Fruit fly (Drosophila melanogaster) whole organism, embryonic: ENCODE data around the gene Cyp311a1.
A peak's percentile ranks its signal among the peaks of the same experiment; 100 is the strongest.

Experiments used
- ATbp ChIP-seq: fragments of 200-800 bp; sonication (Bioruptor generic); optimal IDR thresholded peaks from 2 replicates; lab custom pipeline; 2017; ENCODE audit warnings: missing biosample characterization, mild to moderate bottlenecking, missing genetic modification characterization, missing genetic modification reagents
- Ada2b ChIP-seq: fragments of 200-800 bp; sonication (Bioruptor generic); IDR thresholded peaks from 2 replicates; pipeline ENCODE4 v1.3.6; 2022; ENCODE audit warnings: missing biosample characterization, missing genetic modification characterization
- CG10267 ChIP-seq: fragments of 200-800 bp; sonication (Bioruptor generic); optimal IDR thresholded peaks from 2 replicates; lab custom pipeline; 2018; ENCODE audit warnings: missing biosample characterization, mild to moderate bottlenecking, missing genetic modification characterization, moderate library complexity
- CG12071 ChIP-seq: fragments of 200-800 bp; sonication (Bioruptor generic); optimal IDR thresholded peaks from 3 replicates; lab custom pipeline; 2018; ENCODE audit warnings: missing biosample characterization, mild to moderate bottlenecking, missing genetic modification characterization
- CG12155 ChIP-seq: fragments of 200-800 bp; sonication (Bioruptor generic); optimal IDR thresholded peaks from 3 replicates; lab custom pipeline; 2016; ENCODE audit warnings: missing biosample characterization, missing genetic modification characterization
- CG12219 ChIP-seq: fragments of 200-800 bp; sonication (Bioruptor generic); optimal IDR thresholded peaks from 3 replicates; lab custom pipeline; 2018; ENCODE audit warnings: missing biosample characterization, mild to moderate bottlenecking, missing genetic modification characterization
- CG16863 ChIP-seq: fragments of 200-800 bp; sonication (Bioruptor generic); optimal IDR thresholded peaks from 3 replicates; lab custom pipeline; 2016; ENCODE audit warnings: missing biosample characterization, missing genetic modification characterization
- CG17328 ChIP-seq: fragments of 200-800 bp; sonication (Bioruptor generic); IDR thresholded peaks from 2 replicates; pipeline ENCODE4 v1.3.6; 2022; ENCODE audit warnings: missing biosample characterization, missing genetic modification characterization
- CG17829 ChIP-seq: fragments of 200-800 bp; optimal IDR thresholded peaks from 2 replicates; lab custom pipeline; 2019; ENCODE audit warnings: missing biosample characterization, mild to moderate bottlenecking, missing genetic modification characterization, moderate library complexity
- CG18599 ChIP-seq: fragments of 200-800 bp; sonication (Bioruptor generic); optimal IDR thresholded peaks from 3 replicates; lab custom pipeline; 2017; ENCODE audit warnings: missing biosample characterization, missing genetic modification characterization, mild to moderate bottlenecking, moderate library complexity, missing genetic modification reagents
- CG2875 ChIP-seq: fragments of 200-800 bp; sonication (Bioruptor generic); optimal IDR thresholded peaks from 2 replicates; lab custom pipeline; 2017; ENCODE audit warnings: missing biosample characterization, mild to moderate bottlenecking, missing genetic modification characterization, missing genetic modification reagents
- CG31441 ChIP-seq: fragments of 200-800 bp; sonication (Bioruptor generic); IDR thresholded peaks from 2 replicates; pipeline ENCODE4 v1.3.6; 2022; ENCODE audit warnings: missing biosample characterization, missing genetic modification characterization
- CG32532 ChIP-seq: fragments of 200-800 bp; sonication (Bioruptor generic); IDR thresholded peaks from 2 replicates; pipeline ENCODE4 v1.3.6; 2022; ENCODE audit warnings: missing biosample characterization, missing genetic modification characterization
- CG3726 ChIP-seq: fragments of 200-800 bp; sonication (Bioruptor generic); IDR thresholded peaks from 3 replicates; pipeline ENCODE4, ENCODE4 v1.3.6; 2022; ENCODE audit warnings: missing biosample characterization, missing genetic modification characterization
- CG4424 ChIP-seq: fragments of 200-800 bp; sonication (Bioruptor generic); optimal IDR thresholded peaks from 3 replicates; lab custom pipeline; 2016; ENCODE audit warnings: missing biosample characterization, missing genetic modification characterization
- CG4707 ChIP-seq: fragments of 200-800 bp; sonication (Bioruptor generic); optimal IDR thresholded peaks from 2 replicates; lab custom pipeline; 2018; ENCODE audit warnings: missing biosample characterization, mild to moderate bottlenecking, missing genetic modification characterization, moderate library complexity
- CG6791 ChIP-seq: fragments of 200-800 bp; sonication (Bioruptor generic); IDR thresholded peaks from 3 replicates; pipeline ENCODE4 v1.3.6; 2022; ENCODE audit warnings: missing biosample characterization, missing genetic modification characterization; ENCODE audit not compliant: partially characterized antibody
- CG8089 ChIP-seq: fragments of 200-800 bp; sonication (Bioruptor generic); optimal IDR thresholded peaks from 3 replicates; lab custom pipeline; 2016; ENCODE audit warnings: missing biosample characterization, missing genetic modification characterization
- CG8290 ChIP-seq, 3 experiments: fragments of 200-800 bp; sonication (Bioruptor generic); optimal IDR thresholded peaks; 2 replicates each; lab custom pipeline; 2016 to 2019; ENCODE audit warnings: missing biosample characterization in 3 of 3, missing genetic modification characterization in 3 of 3, mild to moderate bottlenecking in 2 of 3, moderate library complexity in 1 of 3
- CG8944 ChIP-seq: fragments of 200-800 bp; sonication (Bioruptor generic); optimal IDR thresholded peaks from 3 replicates; lab custom pipeline; 2016; ENCODE audit warnings: missing biosample characterization, missing genetic modification characterization
- D ChIP-seq, 2 experiments: fragments of 200-800 bp in 1 of 2; fragments of >200 bp in 1 of 2; sonication (Bioruptor generic) in 1 of 2; optimal IDR thresholded peaks; 2 replicates in 1 of 2; 3 replicates in 1 of 2; lab custom pipeline; 2017; ENCODE audit warnings: mild to moderate bottlenecking in 1 of 2, missing biosample characterization in 1 of 2, missing genetic modification characterization in 1 of 2, missing genetic modification reagents in 1 of 2
- Deaf1 ChIP-seq: fragments of 200-800 bp; optimal IDR thresholded peaks from 3 replicates; lab custom pipeline; 2019; ENCODE audit warnings: missing biosample characterization, mild to moderate bottlenecking, missing genetic modification characterization, moderate library complexity
- Dek ChIP-seq: fragments of 200-800 bp; sonication (Bioruptor generic); optimal IDR thresholded peaks from 3 replicates; lab custom pipeline; 2019; ENCODE audit warnings: missing biosample characterization, mild to moderate bottlenecking, missing genetic modification characterization, moderate library complexity
- Fer1 ChIP-seq: fragments of 200-800 bp; sonication (Bioruptor generic); optimal IDR thresholded peaks from 2 replicates; lab custom pipeline; 2017; ENCODE audit warnings: missing biosample characterization, mild to moderate bottlenecking, missing genetic modification characterization
- HLH3B ChIP-seq: fragments of 200-800 bp; sonication (Bioruptor generic); IDR thresholded peaks from 2 replicates; pipeline ENCODE4 v1.3.6; 2022; ENCODE audit warnings: missing biosample characterization, missing genetic modification characterization
- HmgZ ChIP-seq: fragments of 200-800 bp; sonication (Bioruptor generic); optimal IDR thresholded peaks from 2 replicates; lab custom pipeline; 2018; ENCODE audit warnings: missing biosample characterization, mild to moderate bottlenecking, missing genetic modification characterization
- Jarid2 ChIP-seq: fragments of 200-800 bp; sonication (Bioruptor generic); optimal IDR thresholded peaks from 3 replicates; lab custom pipeline; 2017; ENCODE audit warnings: mild to moderate bottlenecking, missing biosample characterization, missing genetic modification reagents, missing genetic modification characterization
- Nf-YC ChIP-seq: fragments of 200-800 bp; optimal IDR thresholded peaks from 3 replicates; lab custom pipeline; 2019; ENCODE audit warnings: missing biosample characterization, mild to moderate bottlenecking, missing genetic modification characterization, moderate library complexity
- Rfx ChIP-seq: fragments of 200-800 bp; sonication (Bioruptor generic); IDR thresholded peaks from 2 replicates; pipeline ENCODE4 v1.3.6; 2022; ENCODE audit warnings: missing biosample characterization, missing genetic modification characterization
- Rx ChIP-seq: fragments of 200-800 bp; sonication (Bioruptor generic); IDR thresholded peaks from 2 replicates; pipeline ENCODE4 v1.3.6; 2022; ENCODE audit warnings: missing biosample characterization, missing genetic modification characterization
- ara ChIP-seq: fragments of 200-800 bp; sonication (Bioruptor generic); IDR thresholded peaks from 2 replicates; pipeline ENCODE4 v1.3.6; 2022; ENCODE audit warnings: missing biosample characterization, missing genetic modification characterization
- dan ChIP-seq: fragments of 200-800 bp; sonication (Bioruptor generic); IDR thresholded peaks from 2 replicates; pipeline ENCODE4 v1.3.6; 2022; ENCODE audit warnings: missing biosample characterization, missing genetic modification characterization
- gem ChIP-seq: fragments of 200-800 bp; sonication (Bioruptor generic); optimal IDR thresholded peaks from 2 replicates; lab custom pipeline; 2019; ENCODE audit warnings: missing biosample characterization, mild to moderate bottlenecking, missing genetic modification characterization, moderate library complexity
- hkb ChIP-seq, 2 experiments: fragments of 200-800 bp in 1 of 2; fragments of >200 bp in 1 of 2; sonication (Bioruptor generic) in 1 of 2; IDR thresholded peaks in 1 of 2; optimal IDR thresholded peaks in 1 of 2; 2 replicates each; pipeline versions ENCODE4 v1.3.6 to Lab custom; 2017 to 2022; ENCODE audit warnings: missing biosample characterization in 1 of 2, missing genetic modification characterization in 1 of 2
- lab ChIP-seq: fragments of 200-800 bp; sonication (Bioruptor generic); optimal IDR thresholded peaks from 3 replicates; lab custom pipeline; 2017; ENCODE audit warnings: missing biosample characterization, missing genetic modification characterization, mild to moderate bottlenecking, moderate library complexity, missing genetic modification reagents
- lola ChIP-seq, 3 experiments: fragments of >200 bp in 2 of 3; fragments of 200-800 bp in 1 of 3; sonication (Bioruptor generic) in 1 of 3; optimal IDR thresholded peaks; 2 replicates each; lab custom pipeline; 2017 to 2019; ENCODE audit warnings: missing biosample characterization in 3 of 3, missing genetic modification characterization in 3 of 3, mild to moderate bottlenecking in 1 of 3, moderate library complexity in 1 of 3
- prd ChIP-seq, 3 experiments: fragments of >200 bp in 2 of 3; fragments of 200-800 bp in 1 of 3; sonication (Bioruptor generic) in 1 of 3; optimal IDR thresholded peaks in 2 of 3; IDR thresholded peaks in 1 of 3; 2 replicates in 2 of 3; 3 replicates in 1 of 3; pipeline versions ENCODE4 v1.3.6 to Lab custom; 2017 to 2022; ENCODE audit warnings: missing biosample characterization in 1 of 3, missing genetic modification characterization in 1 of 3
- pros ChIP-seq: fragments of 200-800 bp; sonication (Bioruptor generic); optimal IDR thresholded peaks from 3 replicates; lab custom pipeline; 2019; ENCODE audit warnings: missing biosample characterization, mild to moderate bottlenecking, missing genetic modification characterization, moderate library complexity
- rib ChIP-seq: fragments of 200-800 bp; sonication (Bioruptor generic); IDR thresholded peaks from 2 replicates; pipeline ENCODE4 v1.3.6; 2022; ENCODE audit warnings: missing biosample characterization, missing genetic modification characterization
- slbo ChIP-seq: fragments of 200-800 bp; sonication (Bioruptor generic); IDR thresholded peaks from 2 replicates; pipeline ENCODE4 v1.3.6; 2022; ENCODE audit warnings: missing biosample characterization, missing genetic modification characterization
- slp2 ChIP-seq: fragments of 200-800 bp; sonication (Bioruptor generic); optimal IDR thresholded peaks from 2 replicates; lab custom pipeline; 2016; ENCODE audit warnings: missing biosample characterization, missing genetic modification characterization
- tgo ChIP-seq: fragments of 200-800 bp; sonication (Bioruptor generic); IDR thresholded peaks from 3 replicates; pipeline ENCODE4 v1.3.6; 2022; ENCODE audit warnings: missing biosample characterization, missing genetic modification characterization
- trh ChIP-seq: fragments of 200-800 bp; sonication (Bioruptor generic); optimal IDR thresholded peaks from 2 replicates; lab custom pipeline; 2016; ENCODE audit warnings: missing biosample characterization, missing genetic modification characterization
- zfh1 ChIP-seq: fragments of 200-800 bp; sonication (Bioruptor generic); IDR thresholded peaks from 3 replicates; pipeline ENCODE4 v1.3.6; 2022; ENCODE audit warnings: missing biosample characterization, missing genetic modification characterization

Gene Cyp311a1

DNA sequence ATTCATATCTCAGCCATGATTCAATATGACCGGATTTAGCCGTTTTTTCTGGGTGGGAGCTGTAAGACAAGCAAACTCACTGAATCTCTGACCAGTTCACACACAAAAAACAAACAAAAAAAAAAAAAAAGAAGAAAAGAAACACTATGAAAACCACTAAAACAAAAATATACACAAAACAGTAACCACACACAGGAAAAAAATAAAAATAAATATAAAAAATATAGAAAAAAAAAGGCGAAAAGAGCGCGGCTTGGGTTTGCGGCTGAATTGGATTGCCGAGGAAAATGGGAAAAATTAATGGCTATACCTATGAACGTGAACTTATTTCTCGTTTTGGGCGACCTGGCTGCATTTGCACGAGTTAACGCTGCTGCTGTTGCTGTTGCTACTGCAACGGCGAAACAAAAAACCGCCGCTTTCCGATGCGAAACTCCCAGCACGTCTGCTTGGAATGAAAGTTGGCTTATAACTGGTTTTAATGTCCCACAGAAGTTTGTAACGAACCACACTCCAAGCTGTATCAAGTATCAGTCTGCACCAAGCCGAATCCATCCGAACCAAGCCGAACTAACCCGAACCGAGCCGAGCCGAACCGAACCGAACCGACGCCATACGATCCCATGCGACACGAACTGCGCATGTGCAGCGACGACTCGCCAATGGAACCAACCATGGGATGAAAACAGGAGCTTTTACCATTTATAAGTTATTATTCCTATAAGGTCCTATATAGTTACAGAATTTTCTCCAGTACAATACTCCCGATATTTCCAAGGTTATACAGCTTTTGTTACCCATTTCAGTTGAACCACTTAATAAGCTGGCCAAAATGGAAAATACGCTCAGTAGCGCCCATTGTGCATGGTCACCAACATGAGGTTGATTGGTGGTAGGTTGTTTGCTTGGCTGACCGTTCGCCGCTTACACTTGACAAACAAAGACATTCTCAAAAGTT, 27.5 kb downstream of the Cyp311a1 start, which contains the start of gene fw (continued):
- peak; percentile 50 for TF ChIP-seq gem (tag; lab: Kevin White, UChicago)
- TF ChIP-seq hkb (optimal IDR thresholded peaks at IDR 0.05; lab: Kevin White, UChicago): no peak
- TF ChIP-seq hkb (GFP tag; IDR thresholded peaks at IDR 0.05; lab: Robert Waterston, UW): peak; percentile 17; the same call in 1 of the 2 replicates
- TF ChIP-seq ATbp (GFP tag; lab: Kevin White, UChicago): peak; percentile 46
- no peak for TF ChIP-seq CG4424 (GFP tag; lab: Kevin White, UChicago)
- peak; percentile 41 for TF ChIP-seq slp2 (GFP tag; lab: Kevin White, UChicago)
- TF ChIP-seq CG16863: peak; percentile 39
- TF ChIP-seq CG8944 (GFP tag; lab: Kevin White, UChicago): peak; percentile 0
- peak; percentile 17 for TF ChIP-seq CG12219
- 0 out of 2 replicates have a peak, but pooled peaks have one; percentile 21 for TF ChIP-seq CG17328 (GFP tag; lab: Robert Waterston, UW)
- peak; percentile 27; the same call in 1 of the 2 replicates for TF ChIP-seq rib
- peak; percentile 54 for TF ChIP-seq CG32532
- no peak for TF ChIP-seq Rx (GFP tag; lab: Robert Waterston, UW)
- TF ChIP-seq tgo (GFP tag; lab: Robert Waterston, UW): peak; percentile 45; the same call in 2 of the 3 replicates
- TF ChIP-seq pros (GFP tag; lab: Kevin White, UChicago): no peak
- peak; percentile 31 for TF ChIP-seq CG8290 (GFP tag; optimal IDR thresholded peaks at IDR 0.05; lab: Kevin White, UChicago)
- TF ChIP-seq CG8290 (tag; optimal IDR thresholded peaks at IDR 0.05; lab: Kevin White, UChicago): peak in 1 of 2 experiments; percentile 35
- TF ChIP-seq CG3726: 0 out of 3 replicates have a peak, but pooled peaks have one; percentile 6
- TF ChIP-seq CG17829: peak; percentile 22
- TF ChIP-seq Dek (tag; lab: Kevin White, UChicago): no peak
- TF ChIP-seq CG10267: peak; percentile 9
- TF ChIP-seq Fer1: peak; percentile 14
- peak; percentile 60; the same call in 1 of the 2 replicates for TF ChIP-seq Rfx (GFP tag; lab: Robert Waterston, UW)
- TF ChIP-seq Nf-YC (tag; lab: Kevin White, UChicago): no peak
- TF ChIP-seq Deaf1: peak; percentile 99
- no peak for TF ChIP-seq CG12155 (GFP tag; lab: Kevin White, UChicago)
- no peak for TF ChIP-seq dan
- TF ChIP-seq ara (GFP tag; lab: Robert Waterston, UW): peak; percentile 61; the same call in 1 of the 2 replicates
- TF ChIP-seq CG8089 (GFP tag; lab: Kevin White, UChicago): no peak
- peak; percentile 45 for TF ChIP-seq CG18599
- TF ChIP-seq slbo (GFP tag; lab: Robert Waterston, UW): peak; percentile 50
- peak; percentile 19; the same call in 1 of the 2 replicates for TF ChIP-seq Ada2b (GFP tag; lab: Robert Waterston, UW)
- TF ChIP-seq HmgZ: no peak
- TF ChIP-seq Jarid2: peak; percentile 64
- TF ChIP-seq D (optimal IDR thresholded peaks at IDR 0.05; lab: Kevin White, UChicago): no peak
- TF ChIP-seq D (GFP tag; optimal IDR thresholded peaks at IDR 0.05; lab: Kevin White, UChicago): peak; percentile 37
- TF ChIP-seq CG6791 (GFP tag; lab: Robert Waterston, UW): no peak
- TF ChIP-seq trh: no peak
- peak; percentile 62; the same call in 1 of the 2 replicates for TF ChIP-seq HLH3B (GFP tag; lab: Robert Waterston, UW)
- TF ChIP-seq prd (optimal IDR thresholded peaks at IDR 0.05; lab: Kevin White, UChicago): no peak
- TF ChIP-seq prd (GFP tag; IDR thresholded peaks at IDR 0.05; lab: Robert Waterston, UW): peak; percentile 47; the same call in 1 of the 3 replicates
- TF ChIP-seq zfh1 (GFP tag; lab: Robert Waterston, UW): peak; percentile 37; the same call in 1 of the 3 replicates
- peak; percentile 11 for TF ChIP-seq lab (GFP tag; lab: Kevin White, UChicago)
- TF ChIP-seq CG12071 (GFP tag; lab: Kevin White, UChicago): peak; percentile 12
- TF ChIP-seq CG2875 (GFP tag; lab: Kevin White, UChicago): peak; percentile 24
- TF ChIP-seq CG4707 (GFP tag; lab: Kevin White, UChicago): peak; percentile 92
- peak in 1 of 3 experiments; percentile 23 for TF ChIP-seq lola (GFP tag; optimal IDR thresholded peaks at IDR 0.05; lab: Kevin White, UChicago)
- peak; percentile 57; the same call in 1 of the 2 replicates for TF ChIP-seq CG31441 (GFP tag; lab: Robert Waterston, UW)
